Fruit fly (Drosophila melanogaster): ENCODE data around the gene Arl2.

Gene Arl2

DNA sequence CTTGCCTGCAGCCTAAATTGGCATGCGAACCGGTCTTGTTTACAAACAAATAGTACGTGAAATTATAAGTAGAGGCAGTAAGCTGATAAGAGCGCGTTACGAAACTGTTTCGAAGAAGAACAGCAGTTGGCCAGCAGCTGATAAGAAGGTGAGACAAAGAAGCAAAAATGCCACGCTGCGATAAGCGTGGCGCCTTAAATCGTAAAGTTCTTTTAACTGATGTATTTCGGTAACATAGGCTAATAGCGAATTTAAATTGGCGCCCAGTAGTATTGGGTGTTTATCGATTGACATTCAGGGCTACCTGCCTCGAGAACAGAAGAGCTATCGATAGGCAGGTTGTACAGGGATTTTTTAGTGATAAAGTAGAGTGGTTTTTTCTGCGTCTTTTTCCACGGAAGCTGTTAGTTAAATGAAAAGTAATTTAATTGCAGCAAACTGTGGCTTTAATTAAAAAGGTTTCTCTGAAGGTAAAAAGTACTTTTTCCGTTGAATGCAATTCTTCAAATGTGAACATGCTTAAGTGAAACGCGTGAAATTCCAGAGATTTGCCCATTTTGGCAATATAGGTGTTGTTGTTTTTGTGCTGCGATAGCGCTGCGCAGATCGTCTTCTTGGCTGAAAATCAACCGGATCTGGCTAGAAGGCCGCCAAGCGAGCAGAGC lies 15.9 kb downstream of the Arl2 start, which contains the start of gene stck:
Gene stck (plus strand): TSS at position 353 of the 665 bp plus-strand sequence.
- TF ChIP-seq psq (optimal IDR thresholded peaks at IDR 0.05) (no peak), Sin3A (optimal IDR thresholded peaks at IDR 0.05) (no peak), h (optimal IDR thresholded peaks at IDR 0.05) (no peak), insv (optimal IDR thresholded peaks at IDR 0.05) (no peak), ttk (optimal IDR thresholded peaks at IDR 0.05) (no peak), Myc (optimal IDR thresholded peaks at IDR 0.05) (no peak)

dm6 chr3R:8357372-8357992 lies 16.6 kb downstream of the Arl2 start:
- TF ChIP-seq Myc (optimal IDR thresholded peaks at IDR 0.05), result no peak
- no peak for TF ChIP-seq ttk (optimal IDR thresholded peaks at IDR 0.05)
- no peak for TF ChIP-seq psq (optimal IDR thresholded peaks at IDR 0.05)
- TF ChIP-seq h (optimal IDR thresholded peaks at IDR 0.05), result no peak

DNA sequence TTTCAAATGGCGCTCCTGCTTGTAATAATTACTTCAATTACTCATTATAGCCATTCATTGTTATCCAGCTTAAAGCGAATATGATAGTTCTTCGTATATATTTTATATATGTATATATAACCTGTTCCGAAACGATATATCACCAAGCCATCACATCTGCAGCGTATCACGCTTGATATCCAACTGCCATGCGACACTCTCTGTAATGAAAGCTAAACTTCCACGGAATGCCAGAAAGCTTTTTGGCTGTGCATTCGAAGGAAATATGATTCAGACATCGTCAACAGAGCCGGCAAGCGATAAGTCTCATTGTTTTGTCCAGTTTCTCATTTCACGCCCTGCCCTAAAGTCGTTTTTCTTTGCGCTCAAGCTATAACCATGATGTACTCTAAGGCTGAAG lies 17.1 kb downstream of the Arl2 start:
- TF ChIP-seq Myc (optimal IDR thresholded peaks at IDR 0.05) (no peak), Sin3A (optimal IDR thresholded peaks at IDR 0.05) (no peak), ttk (optimal IDR thresholded peaks at IDR 0.05) (no peak), psq (optimal IDR thresholded peaks at IDR 0.05) (no peak), insv (optimal IDR thresholded peaks at IDR 0.05) (no peak), h (optimal IDR thresholded peaks at IDR 0.05) (no peak)

dm6 chr3R:8362259-8362876 lies 21.5 kb downstream of the Arl2 start, which contains the start of the genes Veneno and CG7963:
TSS of gene Veneno (minus strand) at chr3R:8362554.
TSS of gene CG7963 (plus strand) at chr3R:8362826.
- no peak for TF ChIP-seq h (optimal IDR thresholded peaks at IDR 0.05)
- TF ChIP-seq psq (optimal IDR thresholded peaks at IDR 0.05), result no peak
- no peak for TF ChIP-seq ttk (optimal IDR thresholded peaks at IDR 0.05)
- no peak for TF ChIP-seq Sin3A (optimal IDR thresholded peaks at IDR 0.05)
- no peak for TF ChIP-seq insv (optimal IDR thresholded peaks at IDR 0.05)
- TF ChIP-seq Myc (optimal IDR thresholded peaks at IDR 0.05), result no peak

dm6 chr3R:8368553-8368952 lies 27.7 kb downstream of the Arl2 start:
- TF ChIP-seq Sin3A (optimal IDR thresholded peaks at IDR 0.05), result no peak
- TF ChIP-seq h (optimal IDR thresholded peaks at IDR 0.05), result no peak
- TF ChIP-seq insv (optimal IDR thresholded peaks at IDR 0.05), result no peak
- no peak for TF ChIP-seq psq (optimal IDR thresholded peaks at IDR 0.05)
- no peak for TF ChIP-seq Myc (optimal IDR thresholded peaks at IDR 0.05)
- TF ChIP-seq ttk (optimal IDR thresholded peaks at IDR 0.05), result no peak

DNA sequence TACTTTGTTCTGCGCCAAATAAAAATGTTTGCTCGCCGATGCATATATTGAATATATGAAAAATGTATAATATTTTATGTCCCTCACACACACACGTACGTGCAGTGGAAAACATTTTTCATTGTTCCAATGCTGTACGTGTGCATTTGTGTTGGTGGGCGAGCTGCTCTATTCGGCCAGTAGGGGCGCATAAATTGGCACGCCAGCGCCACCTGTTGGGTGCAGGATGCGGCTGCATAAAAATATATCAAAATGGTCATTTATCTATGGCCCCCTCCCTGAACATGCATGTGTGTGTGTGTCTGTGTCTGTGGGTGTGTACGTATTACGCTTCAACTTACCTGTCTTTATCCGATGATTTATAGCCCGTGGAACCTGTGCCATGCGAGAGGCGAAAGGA lies 48.7 kb downstream of the Arl2 start:
- no peak for TF ChIP-seq insv (optimal IDR thresholded peaks at IDR 0.05)
- TF ChIP-seq Myc (optimal IDR thresholded peaks at IDR 0.05), result no peak
- TF ChIP-seq ttk (optimal IDR thresholded peaks at IDR 0.05), result no peak
- no peak for TF ChIP-seq psq (optimal IDR thresholded peaks at IDR 0.05)
- no peak for TF ChIP-seq Sin3A (optimal IDR thresholded peaks at IDR 0.05)

Data from Kc167 (cell line).